Fruit fly (Drosophila melanogaster) ovary, adult (tissue): Measurements from ENCODE around the gene CG13654.

Source experiments
- CG17801 ChIP-seq: fragments of 200-800 bp; optimal IDR thresholded peaks from 2 replicates; lab custom pipeline; 2019; ENCODE audit warnings: missing biosample characterization, mild to moderate bottlenecking, missing genetic modification characterization, moderate library complexity; ENCODE audit not compliant: partially characterized antibody

The CG13654 gene

dm6 chr3R:25199321-25199868, at the start of gene CG13654:
Gene CG13654, plus strand, starts transcription at chr3R:25199818.
- TF ChIP-seq CG17801 (GFP tag; lab: Kevin White, UChicago), result no peak

- no peak for TF ChIP-seq CG17801 (GFP tag; lab: Kevin White, UChicago)
These were observed 47.3 kb upstream of the CG13654 start for dm6 chr3R:25152342-25152741.

dm6 chr3R:25161520-25161919, 38.1 kb upstream of the CG13654 start:
- TF ChIP-seq CG17801 (GFP tag; lab: Kevin White, UChicago), result no peak

- TF ChIP-seq CG17801 (GFP tag; lab: Kevin White, UChicago), result no peak
These were observed 32.8 kb upstream of the CG13654 start for dm6 chr3R:25166788-25167187.

dm6 chr3R:25167407-25168191, 32.0 kb upstream of the CG13654 start:
- no peak for TF ChIP-seq CG17801 (GFP tag; lab: Kevin White, UChicago)

dm6 chr3R:25168259-25168972, 31.2 kb upstream of the CG13654 start:
- TF ChIP-seq CG17801 (GFP tag; lab: Kevin White, UChicago), result no peak

- no peak for TF ChIP-seq CG17801 (GFP tag; lab: Kevin White, UChicago)
These were observed 27.3 kb upstream of the CG13654 start for dm6 chr3R:25172353-25172752.

dm6 chr3R:25172976-25173375, 26.6 kb upstream of the CG13654 start:
- TF ChIP-seq CG17801 (GFP tag; lab: Kevin White, UChicago), result no peak

dm6 chr3R:25174244-25174643, 25.4 kb upstream of the CG13654 start:
- TF ChIP-seq CG17801 (GFP tag; lab: Kevin White, UChicago), result no peak

- TF ChIP-seq CG17801 (GFP tag; lab: Kevin White, UChicago), result no peak
These were observed 23.1 kb upstream of the CG13654 start for dm6 chr3R:25176517-25176916.

dm6 chr3R:25177429-25177828, 22.2 kb upstream of the CG13654 start:
- no peak for TF ChIP-seq CG17801 (GFP tag; lab: Kevin White, UChicago)

- no peak for TF ChIP-seq CG17801 (GFP tag; lab: Kevin White, UChicago)
These were observed 21.1 kb upstream of the CG13654 start for dm6 chr3R:25178521-25178920.

dm6 chr3R:25181424-25181823, 18.2 kb upstream of the CG13654 start:
- TF ChIP-seq CG17801 (GFP tag; lab: Kevin White, UChicago), result no peak

dm6 chr3R:25183484-25184442, 15.9 kb upstream of the CG13654 start, which contains the start of gene dan:
Gene dan, plus strand, starts transcription at chr3R:25184383.
- TF ChIP-seq CG17801 (GFP tag; lab: Kevin White, UChicago), result no peak
